Fruit fly (Drosophila melanogaster): ENCODE data around the gene Cadps.

Cadps gene

dm6 chr4:1198599-1198998, 32.0 kb upstream of the Cadps start, which contains the start of gene Mitf:
Gene Mitf, plus strand, starts transcription at chr4:1198852.
- TF ChIP-seq CG32121 (GFP tag; IDR thresholded peaks at IDR 0.05) = no peak
- no peak for TF ChIP-seq CG8159 (tag; optimal IDR thresholded peaks at IDR 0.05)
- TF ChIP-seq Pif1A (GFP tag; optimal IDR thresholded peaks at IDR 0.05) = no peak
- TF ChIP-seq Snoo (tag; optimal IDR thresholded peaks at IDR 0.05) = no peak
- TF ChIP-seq CG34367 (tag; optimal IDR thresholded peaks at IDR 0.05) = no peak
- no peak for TF ChIP-seq CG17806 (tag; optimal IDR thresholded peaks at IDR 0.05)
- TF ChIP-seq CG14655 (GFP tag; optimal IDR thresholded peaks at IDR 0.05) = no peak
- TF ChIP-seq fd96Ca (GFP tag; IDR thresholded peaks at IDR 0.05) = no peak
- TF ChIP-seq gl (tag; optimal IDR thresholded peaks at IDR 0.05) = no peak
- TF ChIP-seq CG12605 (GFP tag; IDR thresholded peaks at IDR 0.05) = no peak
- TF ChIP-seq rn (GFP tag; IDR thresholded peaks at IDR 0.05) = no peak
- no peak for TF ChIP-seq CG8301 (tag; optimal IDR thresholded peaks at IDR 0.05)

- TF ChIP-seq EcR (GFP tag; optimal IDR thresholded peaks at IDR 0.05) (no peak), CG15710 (tag; optimal IDR thresholded peaks at IDR 0.05) (no peak), Pif1B (GFP tag; optimal IDR thresholded peaks at IDR 0.05) (peak; percentile 30), CG4496 (GFP tag; IDR thresholded peaks at IDR 0.05) (no peak), D1 (tag; optimal IDR thresholded peaks at IDR 0.05) (peak; percentile 92), Pif1A (GFP tag; optimal IDR thresholded peaks at IDR 0.05) (no peak), Snoo (tag; optimal IDR thresholded peaks at IDR 0.05) (no peak)
Measured at dm6 chr4:1199178-1199577, 31.5 kb upstream of the Cadps start.

dm6 chr4:1218723-1219398, 11.8 kb upstream of the Cadps start:
- peak; percentile 71 for TF ChIP-seq D1 (tag; optimal IDR thresholded peaks at IDR 0.05)
- no peak for TF ChIP-seq CG8301 (tag; optimal IDR thresholded peaks at IDR 0.05)

- TF ChIP-seq Pif1A (GFP tag; optimal IDR thresholded peaks at IDR 0.05) = no peak
- TF ChIP-seq Pif1B (GFP tag; optimal IDR thresholded peaks at IDR 0.05) = no peak
Measured at dm6 chr4:1224232-1224631, 6.4 kb upstream of the Cadps start.

dm6 chr4:1225185-1225584, 5.5 kb upstream of the Cadps start:
- no peak for TF ChIP-seq CG8301 (tag; optimal IDR thresholded peaks at IDR 0.05)
- no peak for TF ChIP-seq Pif1A (GFP tag; optimal IDR thresholded peaks at IDR 0.05)
- TF ChIP-seq Pif1B (GFP tag; optimal IDR thresholded peaks at IDR 0.05) = no peak
- no peak for TF ChIP-seq Snoo (tag; optimal IDR thresholded peaks at IDR 0.05)

- TF ChIP-seq fd96Ca (GFP tag; IDR thresholded peaks at IDR 0.05) (no peak), rn (GFP tag; IDR thresholded peaks at IDR 0.05) (no peak), CG14655 (GFP tag; optimal IDR thresholded peaks at IDR 0.05) (no peak), CG10348 (GFP tag; IDR thresholded peaks at IDR 0.05) (no peak), Snoo (tag; optimal IDR thresholded peaks at IDR 0.05) (no peak)
Measured at dm6 chr4:1231648-1232286, 1.1 kb downstream of the Cadps start.

dm6 chr4:1233351-1233750, 2.7 kb downstream of the Cadps start:
- TF ChIP-seq CG4496 (GFP tag; IDR thresholded peaks at IDR 0.05) (no peak), CG15710 (tag; optimal IDR thresholded peaks at IDR 0.05) (no peak), CG10348 (GFP tag; IDR thresholded peaks at IDR 0.05) (no peak), CG34367 (tag; optimal IDR thresholded peaks at IDR 0.05) (no peak), CG13204 (GFP tag; optimal IDR thresholded peaks at IDR 0.05) (no peak), CG8159 (tag; optimal IDR thresholded peaks at IDR 0.05) (no peak), CG9948 (tag; optimal IDR thresholded peaks at IDR 0.05) (no peak), Pif1A (GFP tag; optimal IDR thresholded peaks at IDR 0.05) (no peak), Pif1B (GFP tag; optimal IDR thresholded peaks at IDR 0.05) (no peak), fd96Ca (GFP tag; IDR thresholded peaks at IDR 0.05) (no peak), EcR (GFP tag; optimal IDR thresholded peaks at IDR 0.05) (no peak), Snoo (tag; optimal IDR thresholded peaks at IDR 0.05) (no peak)

dm6 chr4:1234749-1235148, 4.1 kb downstream of the Cadps start:
- no peak for TF ChIP-seq CG32121 (GFP tag; IDR thresholded peaks at IDR 0.05)
- no peak for TF ChIP-seq CG4496 (GFP tag; IDR thresholded peaks at IDR 0.05)
- no peak for TF ChIP-seq CG17806 (tag; optimal IDR thresholded peaks at IDR 0.05)
- no peak for TF ChIP-seq CG14655 (GFP tag; optimal IDR thresholded peaks at IDR 0.05)
- TF ChIP-seq Ets98B (GFP tag; IDR thresholded peaks at IDR 0.05) = no peak
- no peak for TF ChIP-seq CG34367 (tag; optimal IDR thresholded peaks at IDR 0.05)
- no peak for TF ChIP-seq Pif1B (GFP tag; optimal IDR thresholded peaks at IDR 0.05)
- TF ChIP-seq CG8159 (tag; optimal IDR thresholded peaks at IDR 0.05) = no peak
- no peak for TF ChIP-seq gl (tag; optimal IDR thresholded peaks at IDR 0.05)
- no peak for TF ChIP-seq CG13204 (GFP tag; optimal IDR thresholded peaks at IDR 0.05)
- TF ChIP-seq D1 (tag; optimal IDR thresholded peaks at IDR 0.05) = no peak
- TF ChIP-seq CG10348 (GFP tag; IDR thresholded peaks at IDR 0.05) = no peak
